Worm (Caenorhabditis elegans) whole organism, early embryonic: ENCODE measurements around the gene zig-3.

Experiments
- B0310.2 ChIP-seq: sonication (generic microtip); optimal IDR thresholded peaks from 2 replicates; lab custom pipeline; 2016; ENCODE audit warnings: mild to moderate bottlenecking, missing genetic modification characterization, missing compliant biosample characterization
- F13C5.2 ChIP-seq: sonication (generic microtip); optimal IDR thresholded peaks from 2 replicates; lab custom pipeline; 2017; ENCODE audit warnings: mild to moderate bottlenecking, missing genetic modification characterization, inconsistent platforms, missing compliant biosample characterization
- aly-1 ChIP-seq: sonication (generic microtip); optimal IDR thresholded peaks from 2 replicates; lab custom pipeline; 2016; ENCODE audit warnings: missing genetic modification characterization, missing compliant biosample characterization
- ama-1 ChIP-seq: fragments of 150-350 bp; optimal IDR thresholded peaks from 2 replicates; lab custom pipeline; 2014
- ceh-36 ChIP-seq: sonication (generic microtip); optimal IDR thresholded peaks from 2 replicates; lab custom pipeline; 2016; ENCODE audit warnings: missing genetic modification characterization, inconsistent platforms, missing compliant biosample characterization
- hmg-4 ChIP-seq: fragments of 200-800 bp; sonication (Bioruptor generic); optimal IDR thresholded peaks from 2 replicates; lab custom pipeline; 2018; ENCODE audit warnings: mild to moderate bottlenecking, missing genetic modification characterization, missing compliant biosample characterization
- hnd-1 ChIP-seq: sonication (generic microtip); optimal IDR thresholded peaks from 2 replicates; lab custom pipeline; 2016; ENCODE audit warnings: missing genetic modification characterization, missing compliant biosample characterization
- scrt-1 ChIP-seq: fragments of 200-800 bp; sonication (Bioruptor generic); IDR thresholded peaks from 2 replicates; pipeline ENCODE4 v1.3.6; 2022; ENCODE audit warnings: missing genetic modification characterization, missing compliant biosample characterization
- sea-1 ChIP-seq: fragments of 200-800 bp; sonication (Bioruptor generic); conservative IDR thresholded peaks from 2 replicates; pipeline ENCODE4 v1.3.6; 2022; ENCODE audit warnings: missing genetic modification characterization, missing compliant biosample characterization
- tbx-11 ChIP-seq: fragments of 200-800 bp; sonication (Bioruptor generic); IDR thresholded peaks from 2 replicates; pipeline ENCODE4 v1.3.6; 2022; ENCODE audit warnings: missing genetic modification characterization, missing compliant biosample characterization
- tbx-37 ChIP-seq: fragments of 200-800 bp; sonication (Bioruptor generic); conservative IDR thresholded peaks from 2 replicates; pipeline ENCODE4 v1.3.6; 2022; ENCODE audit warnings: missing genetic modification reagents, missing genetic modification characterization, missing compliant biosample characterization

DNA sequence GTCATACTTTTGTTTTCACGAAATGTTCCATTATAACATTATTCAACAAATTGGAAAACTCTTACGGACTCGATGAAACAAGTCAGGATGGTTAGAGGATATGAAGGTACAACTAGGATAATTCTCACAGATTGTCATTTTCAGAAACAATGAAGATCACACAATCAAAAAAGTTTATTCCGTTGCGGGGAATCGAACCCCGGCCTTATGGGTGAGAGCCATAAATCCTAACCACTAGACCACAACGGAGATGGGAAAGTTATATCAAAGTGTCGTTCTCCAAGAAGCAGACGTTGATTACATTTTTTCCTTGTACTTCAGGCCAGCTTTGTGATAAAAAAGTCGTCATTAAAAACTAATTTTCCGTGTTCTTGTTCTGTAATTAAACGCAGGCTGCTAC lies 32.4 kb upstream of the zig-3 start:
- no peak for TF ChIP-seq tbx-37 (GFP tag; lab: Robert Waterston, UW)
- TF ChIP-seq hnd-1: no peak
- TF ChIP-seq ceh-36: no peak
- no peak for TF ChIP-seq hmg-4 (GFP tag; lab: Kevin White, UChicago)
- TF ChIP-seq ama-1 (lab: Kevin White, UChicago): no peak
- no peak for TF ChIP-seq tbx-11 (GFP tag; lab: Robert Waterston, UW)
- TF ChIP-seq aly-1 (tag; lab: Kevin White, UChicago): no peak
- TF ChIP-seq F13C5.2 (tag; lab: Kevin White, UChicago): no peak
- TF ChIP-seq B0310.2: no peak
- no peak for TF ChIP-seq sea-1
- no peak for TF ChIP-seq scrt-1 (GFP tag; lab: Robert Waterston, UW)
